Fruit fly (Drosophila melanogaster): ENCODE results near the gene okr.

Gene okr

DNA sequence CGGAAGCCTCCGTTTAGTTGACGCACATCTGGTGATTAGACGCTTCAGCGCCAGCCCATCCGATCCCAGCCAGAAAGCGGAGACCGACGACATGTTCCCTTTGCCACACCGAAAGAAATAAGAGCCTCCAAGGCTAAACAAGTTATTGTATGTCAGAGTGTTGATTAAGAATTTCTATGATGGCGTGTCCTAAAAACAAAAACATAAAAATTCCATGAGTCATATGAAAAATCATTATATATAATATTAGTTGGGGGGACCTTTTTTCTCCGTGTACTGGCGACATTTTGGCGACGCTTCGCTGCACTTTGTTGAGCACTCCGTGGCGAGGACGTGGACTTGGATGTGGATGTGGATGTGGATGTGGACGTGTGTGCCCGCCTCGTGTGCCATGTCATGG, 20.2 kb upstream of the okr start (continued):
- TF ChIP-seq Rfx (GFP tag; IDR thresholded peaks at IDR 0.05) = peak; percentile 47
- TF ChIP-seq CG11398 (GFP tag; optimal IDR thresholded peaks at IDR 0.05) = no peak
- no peak for TF ChIP-seq CG10543 (GFP tag; optimal IDR thresholded peaks at IDR 0.05)
- TF ChIP-seq tx (GFP tag; optimal IDR thresholded peaks at IDR 0.05) = no peak
- peak; percentile 42 for TF ChIP-seq Xbp1 (GFP tag; optimal IDR thresholded peaks at IDR 0.05)
- no peak for TF ChIP-seq ase (GFP tag; IDR thresholded peaks at IDR 0.05)
- no peak for TF ChIP-seq CG30403 (GFP tag; optimal IDR thresholded peaks at IDR 0.05)
- no peak for TF ChIP-seq Chrac-16 (GFP tag; optimal IDR thresholded peaks at IDR 0.05)
- TF ChIP-seq CG17912 (GFP tag; optimal IDR thresholded peaks at IDR 0.05) = no peak
- TF ChIP-seq Ptx1 (GFP tag; IDR thresholded peaks at IDR 0.05) = peak; percentile 33; the same call in 1 of the 2 replicates
- peak; percentile 10; the same call in 1 of the 2 replicates for TF ChIP-seq esg (GFP tag; conservative IDR thresholded peaks at IDR 0.05)
- TF ChIP-seq repo (GFP tag; optimal IDR thresholded peaks at IDR 0.05) = no peak
- TF ChIP-seq ham (GFP tag; IDR thresholded peaks at IDR 0.05) = no peak
- TF ChIP-seq Scr (GFP tag; IDR thresholded peaks at IDR 0.05; ENCODE audit: partially characterized antibody) = no peak
- no peak for TF ChIP-seq CG6813 (GFP tag; optimal IDR thresholded peaks at IDR 0.05)
- no peak for TF ChIP-seq hbn (GFP tag; IDR thresholded peaks at IDR 0.05; ENCODE audit: partially characterized antibody)
- no peak for TF ChIP-seq p53 (GFP tag; optimal IDR thresholded peaks at IDR 0.05)
- TF ChIP-seq wdn (GFP tag; IDR thresholded peaks at IDR 0.05) = no peak
- TF ChIP-seq D19B (GFP tag; optimal IDR thresholded peaks at IDR 0.05) = no peak
- TF ChIP-seq Eip74EF (GFP tag; optimal IDR thresholded peaks at IDR 0.05) = no peak
- no peak for TF ChIP-seq Hmr (GFP tag; optimal IDR thresholded peaks at IDR 0.05)
- peak in 1 of 2 experiments; percentile 56 for TF ChIP-seq bsh (GFP tag; optimal IDR thresholded peaks at IDR 0.05)
- TF ChIP-seq scrt (GFP tag; optimal IDR thresholded peaks at IDR 0.05) = no peak
- TF ChIP-seq tap (tag; optimal IDR thresholded peaks at IDR 0.05) = no peak
- no peak for TF ChIP-seq run (tag; optimal IDR thresholded peaks at IDR 0.05)
- TF ChIP-seq gsb-n (tag; optimal IDR thresholded peaks at IDR 0.05) = no peak
- TF ChIP-seq CG10366 (GFP tag; IDR thresholded peaks at IDR 0.05) = peak; percentile 14; the same call in 1 of the 2 replicates
- TF ChIP-seq zen (tag; optimal IDR thresholded peaks at IDR 0.05) = no peak
- TF ChIP-seq da (GFP tag; optimal IDR thresholded peaks at IDR 0.05) = no peak
- TF ChIP-seq croc (GFP tag; conservative IDR thresholded peaks at IDR 0.05) = no peak
- no peak for TF ChIP-seq nerfin-1 (tag; optimal IDR thresholded peaks at IDR 0.05)
- TF ChIP-seq CG17186 (GFP tag; optimal IDR thresholded peaks at IDR 0.05) = no peak
- no peak for TF ChIP-seq CG8924 (tag; optimal IDR thresholded peaks at IDR 0.05)
- no peak for TF ChIP-seq CG10274 (GFP tag; optimal IDR thresholded peaks at IDR 0.05)
- no peak for TF ChIP-seq vfl (GFP tag; optimal IDR thresholded peaks at IDR 0.05)
- no peak for TF ChIP-seq Lhr (GFP tag; optimal IDR thresholded peaks at IDR 0.05)
- no peak for TF ChIP-seq Camta (GFP tag; optimal IDR thresholded peaks at IDR 0.05)
- TF ChIP-seq CG9437 (GFP tag; optimal IDR thresholded peaks at IDR 0.05) = no peak
- TF ChIP-seq CG16863 (GFP tag; optimal IDR thresholded peaks at IDR 0.05) = no peak
- TF ChIP-seq ato (GFP tag; IDR thresholded peaks at IDR 0.05; ENCODE audit: partially characterized antibody) = no peak
- TF ChIP-seq bab2 (GFP tag; optimal IDR thresholded peaks at IDR 0.05) = no peak
- no peak for TF ChIP-seq mam (GFP tag; optimal IDR thresholded peaks at IDR 0.05)
- TF ChIP-seq sug (tag; optimal IDR thresholded peaks at IDR 0.05) = no peak
- TF ChIP-seq CG11093 (GFP tag; IDR thresholded peaks at IDR 0.05) = no peak
- TF ChIP-seq Dref (GFP tag; IDR thresholded peaks at IDR 0.05) = no peak
- peak; percentile 12 for TF ChIP-seq CG15696 (tag; optimal IDR thresholded peaks at IDR 0.05)
- TF ChIP-seq fd96Cb (tag; optimal IDR thresholded peaks at IDR 0.05) = peak; percentile 32
- no peak for TF ChIP-seq Jarid2 (GFP tag; optimal IDR thresholded peaks at IDR 0.05)
- no peak for TF ChIP-seq sd (tag; optimal IDR thresholded peaks at IDR 0.05)
- TF ChIP-seq GATAe (GFP tag; conservative IDR thresholded peaks at IDR 0.05) = no peak
- no peak for TF ChIP-seq HLH54F (GFP tag; optimal IDR thresholded peaks at IDR 0.05)
